Worm (Caenorhabditis elegans): ENCODE measurements around the gene zak-1.

DNA sequence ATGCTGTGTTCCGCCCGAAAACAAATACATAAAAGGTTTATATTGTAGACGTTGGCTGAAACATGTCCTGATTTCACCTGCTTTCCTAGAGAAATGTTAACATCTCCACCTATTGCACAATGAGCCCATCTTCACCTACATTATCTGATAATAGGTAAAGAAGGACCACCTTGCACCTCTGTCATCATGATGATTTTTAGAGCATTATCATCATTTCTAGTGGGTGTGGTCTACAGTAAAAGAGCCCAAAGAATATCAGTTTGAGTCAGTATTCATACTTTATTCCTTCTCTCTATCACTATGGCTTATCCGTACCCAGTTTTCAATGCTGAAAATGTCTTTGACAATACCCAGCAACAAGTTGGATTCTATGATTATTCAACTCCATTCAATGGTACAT lies 27.6 kb upstream of the zak-1 start, which contains the start of gene med-2:
- TF ChIP-seq sox-4 (tag; optimal IDR thresholded peaks at IDR 0.05) (no peak), pha-4 (tag; optimal IDR thresholded peaks at IDR 0.05) (no peak), fkh-6 (tag; optimal IDR thresholded peaks at IDR 0.05) (no peak), ama-1 (optimal IDR thresholded peaks at IDR 0.05) (no peak), C38D4.7 (GFP tag; optimal IDR thresholded peaks at IDR 0.05) (no peak), F13H6.1 (tag; optimal IDR thresholded peaks at IDR 0.05) (no peak), fkh-10 (GFP tag; optimal IDR thresholded peaks at IDR 0.05) (no peak), ztf-16 (tag; optimal IDR thresholded peaks at IDR 0.05) (no peak), K02D7.2 (tag; optimal IDR thresholded peaks at IDR 0.05) (no peak)
